Worm (Caenorhabditis elegans) whole organism, young adult: ENCODE results near the gene hrg-3.

ENCODE experiments used
- C06A6.2 ChIP-seq: fragments of 200-800 bp; sonication (Bioruptor generic); conservative IDR thresholded peaks from 2 replicates; pipeline ENCODE4 v1.3.6; 2022; ENCODE audit warnings: missing genetic modification characterization, missing compliant biosample characterization
- C17E4.6 ChIP-seq: fragments of 200-800 bp; sonication (Bioruptor generic); IDR thresholded peaks from 2 replicates; pipeline ENCODE4 v1.3.6; 2022; ENCODE audit warnings: missing genetic modification reagents, missing genetic modification characterization, missing compliant biosample characterization
- F22D6.2 ChIP-seq: sonication (generic microtip); optimal IDR thresholded peaks from 2 replicates; lab custom pipeline; 2016; ENCODE audit warnings: mild to moderate bottlenecking, missing genetic modification characterization, missing compliant biosample characterization
- F39B2.1 ChIP-seq: fragments of 200-800 bp; sonication (Bioruptor generic); IDR thresholded peaks from 2 replicates; pipeline ENCODE4 v1.3.6; 2022; ENCODE audit warnings: missing genetic modification reagents, missing genetic modification characterization, missing compliant biosample characterization
- F49E8.2 ChIP-seq: sonication (generic microtip); optimal IDR thresholded peaks from 3 replicates; lab custom pipeline; 2017; ENCODE audit warnings: missing genetic modification characterization, mild to moderate bottlenecking, missing compliant biosample characterization, antibody characterized with exemption, moderate library complexity; ENCODE audit not compliant: insufficient read depth
- F57A8.1 ChIP-seq: fragments of 200-800 bp; sonication (Bioruptor generic); optimal IDR thresholded peaks from 2 replicates; lab custom pipeline; 2018; ENCODE audit warnings: mild to moderate bottlenecking, missing genetic modification characterization, moderate library complexity, missing compliant biosample characterization
- K11D2.4 ChIP-seq: fragments of 200-800 bp; sonication (Bioruptor generic); IDR thresholded peaks from 2 replicates; pipeline ENCODE4 v1.3.6; 2022; ENCODE audit warnings: missing genetic modification reagents, missing genetic modification characterization, missing compliant biosample characterization
- Y56A3A.18 ChIP-seq: fragments of 200-800 bp; sonication (Bioruptor generic); IDR thresholded peaks from 2 replicates; pipeline ENCODE4 v1.3.6; 2022; ENCODE audit warnings: missing genetic modification reagents, missing genetic modification characterization, missing compliant biosample characterization
- ZK185.1 ChIP-seq: sonication (generic microtip); optimal IDR thresholded peaks from 2 replicates; lab custom pipeline; 2016; ENCODE audit warnings: mild to moderate bottlenecking, missing genetic modification characterization, missing compliant biosample characterization; ENCODE audit not compliant: poor library complexity, severe bottlenecking
- akir-1 ChIP-seq: fragments of 200-800 bp; sonication (Bioruptor generic); optimal IDR thresholded peaks from 2 replicates; lab custom pipeline; 2018; ENCODE audit warnings: mild to moderate bottlenecking, missing genetic modification characterization, moderate library complexity, missing compliant biosample characterization
- aptf-2 ChIP-seq: fragments of 200-800 bp; sonication (Bioruptor generic); conservative IDR thresholded peaks from 2 replicates; pipeline ENCODE4 v1.3.6; 2022; ENCODE audit warnings: missing genetic modification reagents, missing genetic modification characterization, missing compliant biosample characterization
- attf-6 ChIP-seq: fragments of 200-800 bp; sonication (Bioruptor generic); IDR thresholded peaks from 2 replicates; pipeline ENCODE4 v1.3.6; 2022; ENCODE audit warnings: missing genetic modification reagents, missing genetic modification characterization, missing compliant biosample characterization
- cebp-1 ChIP-seq, 2 experiments: fragments of 200-800 bp in 1 of 2; sonication (Bioruptor generic) in 1 of 2; sonication (generic microtip) in 1 of 2; IDR thresholded peaks in 1 of 2; optimal IDR thresholded peaks in 1 of 2; 2 replicates each; pipeline versions ENCODE4 v1.3.6 to Lab custom; 2017 to 2022; ENCODE audit warnings: missing compliant biosample characterization in 2 of 2, missing genetic modification characterization in 2 of 2, mild to moderate bottlenecking in 1 of 2, missing genetic modification reagents in 1 of 2, moderate library complexity in 1 of 2
- ceh-27 ChIP-seq: fragments of 200-800 bp; sonication (Bioruptor generic); optimal IDR thresholded peaks from 2 replicates; lab custom pipeline; 2018; ENCODE audit warnings: mild to moderate bottlenecking, missing genetic modification characterization, moderate library complexity, missing compliant biosample characterization
- dpff-1 ChIP-seq: sonication (generic microtip); optimal IDR thresholded peaks from 2 replicates; lab custom pipeline; 2017; ENCODE audit warnings: mild to moderate bottlenecking, missing genetic modification characterization, missing compliant biosample characterization
- dpl-1 ChIP-seq: fragments of 150-350 bp; optimal IDR thresholded peaks from 2 replicates; lab custom pipeline; 2014; ENCODE audit warnings: missing biosample characterization, missing genetic modification reagents, missing genetic modification characterization
- egl-44 ChIP-seq: fragments of 200-800 bp; sonication (Bioruptor generic); IDR thresholded peaks from 2 replicates; pipeline ENCODE4 v1.3.6; 2022; ENCODE audit warnings: missing genetic modification reagents, missing genetic modification characterization, missing compliant biosample characterization
- ekl-4 ChIP-seq: fragments of 200-800 bp; sonication (Bioruptor generic); IDR thresholded peaks from 2 replicates; pipeline ENCODE4 v1.3.6; 2022; ENCODE audit warnings: missing genetic modification reagents, missing genetic modification characterization, missing compliant biosample characterization
- him-1 ChIP-seq: sonication (generic microtip); optimal IDR thresholded peaks from 2 replicates; lab custom pipeline; 2016; ENCODE audit warnings: missing genotype, missing genetic modification reagents, missing genetic modification characterization, missing compliant biosample characterization
- hlh-26 ChIP-seq: fragments of 200-800 bp; sonication (Bioruptor generic); conservative IDR thresholded peaks from 2 replicates; pipeline ENCODE4 v1.3.6; 2022; ENCODE audit warnings: missing genetic modification reagents, missing genetic modification characterization, missing compliant biosample characterization
- hsf-1 ChIP-seq: fragments of 200-800 bp; sonication (Bioruptor generic); IDR thresholded peaks from 2 replicates; pipeline ENCODE4 v1.3.6; 2022; ENCODE audit warnings: missing genetic modification reagents, missing genetic modification characterization, missing compliant biosample characterization
- lag-1 ChIP-seq: fragments of 200-800 bp; sonication (Bioruptor generic); IDR thresholded peaks from 2 replicates; pipeline ENCODE4 v1.3.6; 2022; ENCODE audit warnings: missing genetic modification reagents, missing genetic modification characterization, missing compliant biosample characterization
- let-526 ChIP-seq: fragments of 200-800 bp; sonication (Bioruptor generic); IDR thresholded peaks from 2 replicates; pipeline ENCODE4 v1.3.6; 2022; ENCODE audit warnings: missing genetic modification reagents, missing genetic modification characterization, missing compliant biosample characterization
- let-607 ChIP-seq, 2 experiments: fragments of 200-800 bp in 1 of 2; sonication (Bioruptor generic) in 1 of 2; sonication (generic microtip) in 1 of 2; optimal IDR thresholded peaks; 2 replicates each; lab custom pipeline; 2016 to 2018; ENCODE audit warnings: mild to moderate bottlenecking in 2 of 2, missing compliant biosample characterization in 2 of 2, missing genetic modification characterization in 2 of 2, moderate library complexity in 2 of 2, missing genotype in 1 of 2
- lin-54 ChIP-seq: fragments of 200-800 bp; sonication (Bioruptor generic); optimal IDR thresholded peaks from 2 replicates; lab custom pipeline; 2018; ENCODE audit warnings: mild to moderate bottlenecking, missing genetic modification characterization, missing compliant biosample characterization
- lir-1 ChIP-seq: fragments of 200-800 bp; sonication (Bioruptor generic); conservative IDR thresholded peaks from 2 replicates; pipeline ENCODE4 v1.3.6; 2022; ENCODE audit warnings: missing genetic modification reagents, missing genetic modification characterization, missing compliant biosample characterization
- madf-10 ChIP-seq: sonication (generic microtip); optimal IDR thresholded peaks from 2 replicates; lab custom pipeline; 2016; ENCODE audit warnings: mild to moderate bottlenecking, missing genetic modification characterization, missing compliant biosample characterization
- madf-6 ChIP-seq: fragments of 200-800 bp; sonication (Bioruptor generic); IDR thresholded peaks from 2 replicates; pipeline ENCODE4 v1.3.6; 2022; ENCODE audit warnings: missing genetic modification reagents, missing genetic modification characterization, missing compliant biosample characterization
- mel-28 ChIP-seq: sonication (generic microtip); optimal IDR thresholded peaks from 2 replicates; lab custom pipeline; 2016; ENCODE audit warnings: borderline replicate concordance, mild to moderate bottlenecking, missing genetic modification characterization, missing compliant biosample characterization
- nfya-1 ChIP-seq: sonication (generic microtip); optimal IDR thresholded peaks from 2 replicates; lab custom pipeline; 2017; ENCODE audit warnings: antibody characterized with exemption, missing compliant biosample characterization, missing genetic modification characterization, borderline replicate concordance; ENCODE audit not compliant: insufficient read depth
- nfya-2 ChIP-seq: fragments of 200-800 bp; sonication (Bioruptor generic); IDR thresholded peaks from 2 replicates; pipeline ENCODE4 v1.3.6; 2022; ENCODE audit warnings: missing genetic modification reagents, missing genetic modification characterization, missing compliant biosample characterization
- nfyb-1 ChIP-seq: fragments of 200-800 bp; sonication (Bioruptor generic); IDR thresholded peaks from 2 replicates; pipeline ENCODE4 v1.3.6; 2022; ENCODE audit warnings: missing genetic modification reagents, missing genetic modification characterization, missing compliant biosample characterization
- nhr-27 ChIP-seq: fragments of 200-800 bp; sonication (Bioruptor generic); optimal IDR thresholded peaks from 2 replicates; lab custom pipeline; 2018; ENCODE audit warnings: mild to moderate bottlenecking, missing genetic modification characterization, moderate library complexity, missing compliant biosample characterization
- nhr-90 ChIP-seq: sonication (generic microtip); optimal IDR thresholded peaks from 2 replicates; lab custom pipeline; 2016; ENCODE audit warnings: missing genotype, mild to moderate bottlenecking, missing genetic modification characterization, missing compliant biosample characterization
- sea-2 ChIP-seq: fragments of 200-800 bp; sonication (Bioruptor generic); IDR thresholded peaks from 2 replicates; pipeline ENCODE4 v1.3.6; 2022; ENCODE audit warnings: missing genetic modification characterization, missing compliant biosample characterization
- snpc-4 ChIP-seq, 5 experiments: fragments of 150-350 bp in 1 of 5; sonication (generic microtip) in 4 of 5; optimal IDR thresholded peaks; 2 replicates each; lab custom pipeline; 2014 to 2018; ENCODE audit warnings: missing genetic modification characterization in 5 of 5, missing biosample characterization in 3 of 5, antibody characterized with exemption in 2 of 5, mild to moderate bottlenecking in 2 of 5, missing compliant biosample characterization in 2 of 5, missing genotype in 2 of 5, moderate library complexity in 2 of 5, missing genetic modification reagents in 1 of 5
- tbx-9 ChIP-seq: sonication (generic microtip); optimal IDR thresholded peaks from 2 replicates; lab custom pipeline; 2016; ENCODE audit warnings: borderline replicate concordance, missing genetic modification characterization, inconsistent platforms, missing compliant biosample characterization
- unc-130 ChIP-seq: sonication (generic microtip); optimal IDR thresholded peaks from 2 replicates; lab custom pipeline; 2016; ENCODE audit warnings: missing genetic modification reagents, missing genetic modification characterization, missing compliant biosample characterization
- zim-3 ChIP-seq: sonication (generic microtip); optimal IDR thresholded peaks from 2 replicates; lab custom pipeline; 2017; ENCODE audit warnings: mild to moderate bottlenecking, missing genetic modification characterization, moderate library complexity, missing compliant biosample characterization
- ztf-18 ChIP-seq: sonication (generic microtip); optimal IDR thresholded peaks from 2 replicates; lab custom pipeline; 2016; ENCODE audit warnings: missing genotype, mild to moderate bottlenecking, missing genetic modification characterization, missing compliant biosample characterization
- ztf-25 ChIP-seq: fragments of 200-800 bp; sonication (Bioruptor generic); IDR thresholded peaks from 2 replicates; pipeline ENCODE4 v1.3.6; 2022; ENCODE audit warnings: missing genetic modification reagents, missing genetic modification characterization, missing compliant biosample characterization
- ztf-26 ChIP-seq: sonication (generic microtip); optimal IDR thresholded peaks from 2 replicates; lab custom pipeline; 2017; ENCODE audit warnings: missing genetic modification characterization, missing compliant biosample characterization
- ztf-6 ChIP-seq: fragments of 200-800 bp; sonication (Bioruptor generic); IDR thresholded peaks from 2 replicates; pipeline ENCODE4 v1.3.6; 2022; ENCODE audit warnings: missing genetic modification reagents, missing genetic modification characterization, missing compliant biosample characterization

Gene hrg-3

DNA sequence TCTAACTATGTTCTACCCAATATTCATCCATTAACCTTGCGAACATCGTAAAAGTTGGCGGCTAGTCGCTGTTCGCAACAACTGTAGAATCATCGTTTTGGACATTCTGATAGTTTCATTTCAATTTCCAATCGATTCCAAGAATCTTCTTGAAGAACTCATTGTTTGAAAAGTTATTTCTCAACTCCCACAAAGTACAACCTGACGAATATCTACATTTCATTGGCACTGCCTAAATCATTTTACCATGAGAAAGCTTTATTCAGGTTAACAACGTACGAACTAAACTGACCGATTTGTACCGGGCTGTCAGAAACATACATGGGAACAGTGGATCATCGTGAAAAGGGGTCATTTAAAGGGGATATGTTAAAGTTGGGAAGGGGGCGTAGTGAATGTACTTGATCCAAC, 30.5 kb downstream of the hrg-3 start, which contains the start of gene F46B6.6 (continued):
- no peak for TF ChIP-seq ztf-6 (GFP tag; lab: Robert Waterston, UW)
- no peak for TF ChIP-seq nfya-1 (tag; lab: Kevin White, UChicago)
- TF ChIP-seq hlh-26 (GFP tag; lab: Robert Waterston, UW) = no peak
- TF ChIP-seq zim-3 (tag; lab: Kevin White, UChicago) = peak; percentile 52

DNA sequence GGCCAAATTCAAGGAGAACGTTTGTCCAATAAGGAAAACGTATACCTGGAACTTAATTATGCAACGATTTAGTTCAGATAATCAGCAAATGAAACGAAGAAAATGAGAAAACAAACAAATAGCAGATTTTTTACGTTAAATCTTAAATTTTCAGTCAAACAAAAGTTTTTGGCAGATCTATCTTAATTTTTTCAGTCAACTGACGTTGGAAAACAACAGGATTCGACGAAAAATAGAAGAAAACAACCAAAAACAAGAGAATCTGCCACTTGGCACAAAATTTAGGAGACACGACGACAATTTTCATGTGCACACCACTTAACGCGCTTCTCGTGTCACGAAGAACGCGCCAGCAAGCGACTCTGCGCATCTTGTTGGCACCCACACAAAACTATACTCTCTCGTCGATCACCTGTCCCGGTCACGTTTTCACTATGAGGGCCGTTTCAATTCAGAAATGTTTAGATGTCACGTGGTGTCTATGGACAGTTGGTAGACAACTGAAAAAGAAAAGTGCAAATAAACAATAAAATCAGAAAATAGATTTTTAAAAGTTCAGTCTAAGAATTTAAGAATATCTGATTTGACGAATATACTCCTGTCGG, 33.5 kb downstream of the hrg-3 start, which contains the start of gene ztf-7:
Gene ztf-7, minus strand, starts transcription at position 51 of the 605 bp plus-strand sequence.
- TF ChIP-seq him-1 (tag; lab: Kevin White, UChicago) = no peak
- peak; percentile 78 for TF ChIP-seq ZK185.1 (tag; lab: Kevin White, UChicago)
- 0 out of 2 replicates have a peak, but pooled peaks have one; percentile 56 for TF ChIP-seq lag-1 (GFP tag; lab: Robert Waterston, UW)
- TF ChIP-seq C17E4.6 = peak; percentile 54; the same call in 1 of the 2 replicates
- peak; percentile 98 for TF ChIP-seq ztf-18 (tag; lab: Kevin White, UChicago)
- peak; percentile 89 for TF ChIP-seq madf-10 (tag; lab: Kevin White, UChicago)
- peak; percentile 96 for TF ChIP-seq ekl-4 (GFP tag; lab: Robert Waterston, UW)
- no peak for TF ChIP-seq nfya-2 (GFP tag; lab: Robert Waterston, UW)
- peak; percentile 87 for TF ChIP-seq F22D6.2
- TF ChIP-seq egl-44 = peak; percentile 68
- TF ChIP-seq ztf-25 (GFP tag; lab: Robert Waterston, UW) = no peak
- peak; percentile 94 for TF ChIP-seq Y56A3A.18
- peak; percentile 97 for TF ChIP-seq ceh-27
- TF ChIP-seq lin-54 = peak; percentile 91
- TF ChIP-seq attf-6 = 0 out of 2 replicates have a peak, but pooled peaks have one; percentile 11
- peak; percentile 93 for TF ChIP-seq let-526 (GFP tag; lab: Robert Waterston, UW)
- peak; percentile 97 to 98 for TF ChIP-seq let-607 (tag; optimal IDR thresholded peaks at IDR 0.05; lab: Kevin White, UChicago)
- peak; percentile 69 for TF ChIP-seq madf-6
- TF ChIP-seq F57A8.1 = no peak
- peak; percentile 97 for TF ChIP-seq ztf-26 (tag; lab: Kevin White, UChicago)
- TF ChIP-seq nhr-27 = peak; percentile 8
- TF ChIP-seq nfyb-1 (GFP tag; lab: Robert Waterston, UW) = peak; percentile 96
- TF ChIP-seq lir-1 (GFP tag; lab: Robert Waterston, UW) = peak; percentile 89
- peak; percentile 75 for TF ChIP-seq cebp-1 (GFP tag; IDR thresholded peaks at IDR 0.05; lab: Robert Waterston, UW)
- TF ChIP-seq cebp-1 (tag; optimal IDR thresholded peaks at IDR 0.05; lab: Kevin White, UChicago) = peak; percentile 96
- no peak for TF ChIP-seq F39B2.1 (GFP tag; lab: Robert Waterston, UW)
- peak; percentile 49 for TF ChIP-seq dpl-1
- no peak for TF ChIP-seq tbx-9 (tag; lab: Kevin White, UChicago)
- TF ChIP-seq dpff-1 (tag; lab: Kevin White, UChicago) = no peak
- peak; percentile 67 for TF ChIP-seq snpc-4 (GFP tag; optimal IDR thresholded peaks at IDR 0.05; lab: Kevin White, UChicago)
- peak in 3 of 4 experiments; percentile 77 to 87 (median 84) for TF ChIP-seq snpc-4 (tag; optimal IDR thresholded peaks at IDR 0.05; lab: Kevin White, UChicago)
- TF ChIP-seq unc-130 = no peak
- 0 out of 2 replicates have a peak, but pooled peaks have one; percentile 20 for TF ChIP-seq aptf-2 (GFP tag; lab: Robert Waterston, UW)
- TF ChIP-seq ztf-6 (GFP tag; lab: Robert Waterston, UW) = 0 out of 2 replicates have a peak, but pooled peaks have one; percentile 42
- peak; percentile 62; the same call in 1 of the 2 replicates for TF ChIP-seq hsf-1
- peak; percentile 15 for TF ChIP-seq akir-1 (GFP tag; lab: Kevin White, UChicago)
- TF ChIP-seq C06A6.2 (GFP tag; lab: Robert Waterston, UW) = peak; percentile 93
- TF ChIP-seq nhr-90 (tag; lab: Kevin White, UChicago) = peak; percentile 77
- TF ChIP-seq F49E8.2 (tag; lab: Kevin White, UChicago) = peak; percentile 3
- no peak for TF ChIP-seq mel-28
- TF ChIP-seq K11D2.4 (GFP tag; lab: Robert Waterston, UW) = peak; percentile 96
- peak; percentile 70; the same call in 1 of the 2 replicates for TF ChIP-seq sea-2
